Fruit fly (Drosophila melanogaster) whole organism, embryonic: ENCODE data around the gene dlg1.

ENCODE experiments used
- B-H1 ChIP-seq: fragments of 200-800 bp; sonication (Bioruptor generic); IDR thresholded peaks from 3 replicates; pipeline ENCODE4 v1.3.6; 2022; ENCODE audit warnings: missing biosample characterization, missing genetic modification characterization
- Bteb2 ChIP-seq: fragments of 200-800 bp; sonication (Bioruptor generic); optimal IDR thresholded peaks from 2 replicates; lab custom pipeline; 2016; ENCODE audit warnings: missing biosample characterization, missing genetic modification characterization
- CG10565 ChIP-seq: fragments of 200-800 bp; sonication (Bioruptor generic); optimal IDR thresholded peaks from 3 replicates; lab custom pipeline; 2016; ENCODE audit warnings: missing biosample characterization, mild to moderate bottlenecking, missing genetic modification characterization
- CG10979 ChIP-seq: fragments of 200-800 bp; sonication (Bioruptor generic); optimal IDR thresholded peaks from 2 replicates; lab custom pipeline; 2018; ENCODE audit warnings: missing biosample characterization, mild to moderate bottlenecking, missing genetic modification characterization, moderate library complexity
- CG13424 ChIP-seq: fragments of 200-800 bp; sonication (Bioruptor generic); optimal IDR thresholded peaks from 2 replicates; lab custom pipeline; 2019; ENCODE audit warnings: missing biosample characterization, mild to moderate bottlenecking, missing genetic modification characterization, moderate library complexity
- CG1529 ChIP-seq: fragments of 200-800 bp; sonication (Bioruptor generic); optimal IDR thresholded peaks from 3 replicates; lab custom pipeline; 2018; ENCODE audit warnings: missing biosample characterization, missing genetic modification characterization
- CG15696 ChIP-seq: fragments of 200-800 bp; sonication (Bioruptor generic); optimal IDR thresholded peaks from 2 replicates; lab custom pipeline; 2019; ENCODE audit warnings: missing biosample characterization, mild to moderate bottlenecking, missing genetic modification characterization, moderate library complexity
- CG3838 ChIP-seq: fragments of 200-800 bp; sonication (Bioruptor generic); optimal IDR thresholded peaks from 3 replicates; lab custom pipeline; 2016; ENCODE audit warnings: missing biosample characterization, missing genetic modification characterization
- CG4854 ChIP-seq: fragments of 200-800 bp; sonication (Bioruptor generic); optimal IDR thresholded peaks from 2 replicates; lab custom pipeline; 2016; ENCODE audit warnings: missing biosample characterization, missing genetic modification characterization, inconsistent platforms
- CG7839 ChIP-seq: fragments of 200-800 bp; sonication (Bioruptor generic); optimal IDR thresholded peaks from 3 replicates; lab custom pipeline; 2018; ENCODE audit warnings: missing biosample characterization, mild to moderate bottlenecking, missing genetic modification characterization, moderate library complexity
- CG9876 ChIP-seq: fragments of 200-800 bp; sonication (Bioruptor generic); optimal IDR thresholded peaks from 2 replicates; lab custom pipeline; 2016; ENCODE audit warnings: missing biosample characterization, missing genetic modification characterization
- Camta ChIP-seq: fragments of 200-800 bp; sonication (Bioruptor generic); optimal IDR thresholded peaks from 2 replicates; lab custom pipeline; 2016; ENCODE audit warnings: missing biosample characterization, missing genetic modification characterization
- D ChIP-seq, 2 experiments: fragments of 200-800 bp in 1 of 2; fragments of >200 bp in 1 of 2; sonication (Bioruptor generic) in 1 of 2; optimal IDR thresholded peaks; 2 replicates in 1 of 2; 3 replicates in 1 of 2; lab custom pipeline; 2017; ENCODE audit warnings: mild to moderate bottlenecking in 1 of 2, missing biosample characterization in 1 of 2, missing genetic modification characterization in 1 of 2, missing genetic modification reagents in 1 of 2
- D19B ChIP-seq: fragments of 200-800 bp; sonication (Bioruptor generic); optimal IDR thresholded peaks from 2 replicates; lab custom pipeline; 2017; ENCODE audit warnings: missing biosample characterization, mild to moderate bottlenecking, missing genetic modification characterization
- Dip2 ChIP-seq: fragments of 200-800 bp; sonication (Bioruptor generic); IDR thresholded peaks from 2 replicates; pipeline ENCODE4 v1.3.6; 2022; ENCODE audit warnings: missing biosample characterization, missing genetic modification characterization
- Dip3 ChIP-seq: fragments of 200-800 bp; sonication (Bioruptor generic); optimal IDR thresholded peaks from 3 replicates; lab custom pipeline; 2016; ENCODE audit warnings: missing biosample characterization, missing genetic modification characterization
- Dp ChIP-seq: fragments of 200-800 bp; sonication (Bioruptor generic); optimal IDR thresholded peaks from 2 replicates; lab custom pipeline; 2018; ENCODE audit warnings: missing biosample characterization, mild to moderate bottlenecking, missing genetic modification characterization, moderate library complexity
- Eip74EF ChIP-seq, 2 experiments: fragments of 200-800 bp in 1 of 2; fragments of >200 bp in 1 of 2; sonication (Bioruptor generic) in 1 of 2; optimal IDR thresholded peaks; 2 replicates each; lab custom pipeline; 2017 to 2019; ENCODE audit warnings: missing biosample characterization in 2 of 2, missing genetic modification characterization in 2 of 2, mild to moderate bottlenecking in 1 of 2, moderate library complexity in 1 of 2
- Elba2 ChIP-seq: fragments of 200-800 bp; sonication (Bioruptor generic); optimal IDR thresholded peaks from 3 replicates; lab custom pipeline; 2016; ENCODE audit warnings: missing biosample characterization, missing genetic modification characterization
- Ets97D ChIP-seq: fragments of 200-800 bp; sonication (Bioruptor generic); optimal IDR thresholded peaks from 3 replicates; lab custom pipeline; 2016; ENCODE audit warnings: missing biosample characterization, missing genetic modification characterization
- HmgZ ChIP-seq: fragments of 200-800 bp; sonication (Bioruptor generic); optimal IDR thresholded peaks from 2 replicates; lab custom pipeline; 2018; ENCODE audit warnings: missing biosample characterization, mild to moderate bottlenecking, missing genetic modification characterization
- Med ChIP-seq: fragments of 200-800 bp; sonication (Bioruptor generic); peaks from one replicate; lab custom pipeline; 2016; ENCODE audit warnings: missing biosample characterization, missing genetic modification characterization, mild to moderate bottlenecking, inconsistent platforms, moderate library complexity
- Neu2 ChIP-seq: fragments of 200-800 bp; sonication (Bioruptor generic); optimal IDR thresholded peaks from 3 replicates; lab custom pipeline; 2016; ENCODE audit warnings: missing biosample characterization, missing genetic modification characterization, borderline replicate concordance
- Ptx1 ChIP-seq: fragments of 200-800 bp; sonication (Bioruptor generic); IDR thresholded peaks from 2 replicates; pipeline ENCODE4 v1.3.6; 2022; ENCODE audit warnings: missing biosample characterization, missing genetic modification characterization
- Sry-β ChIP-seq: fragments of 200-800 bp; sonication (Bioruptor generic); optimal IDR thresholded peaks from 2 replicates; lab custom pipeline; 2018; ENCODE audit warnings: missing biosample characterization, mild to moderate bottlenecking, missing genetic modification characterization, moderate library complexity
- Tbp ChIP-seq: fragments of >200 bp; optimal IDR thresholded peaks from 2 replicates; lab custom pipeline; 2018; ENCODE audit warnings: missing biosample characterization, missing genetic modification characterization
- ara ChIP-seq: fragments of 200-800 bp; sonication (Bioruptor generic); IDR thresholded peaks from 2 replicates; pipeline ENCODE4 v1.3.6; 2022; ENCODE audit warnings: missing biosample characterization, missing genetic modification characterization
- bowl ChIP-seq: fragments of 200-800 bp; sonication (Bioruptor generic); IDR thresholded peaks from 2 replicates; pipeline ENCODE4 v1.3.6; 2022; ENCODE audit warnings: missing biosample characterization, missing genetic modification characterization
- cas ChIP-seq: fragments of 200-800 bp; sonication (Bioruptor generic); IDR thresholded peaks from 2 replicates; pipeline ENCODE4 v1.3.6; 2022; ENCODE audit warnings: missing biosample characterization, missing genetic modification characterization
- chinmo ChIP-seq: fragments of 200-800 bp; sonication (Bioruptor generic); IDR thresholded peaks from 4 replicates; pipeline ENCODE4 v1.3.6; 2022; ENCODE audit warnings: missing biosample characterization, missing genetic modification characterization; ENCODE audit not compliant: partially characterized antibody
- ci ChIP-seq: fragments of 200-800 bp; sonication (Bioruptor generic); IDR thresholded peaks from 3 replicates; pipeline ENCODE4 v1.3.6; 2022; ENCODE audit warnings: missing biosample characterization, missing genetic modification characterization
- dati ChIP-seq: fragments of 200-800 bp; sonication (Bioruptor generic); IDR thresholded peaks from 2 replicates; pipeline ENCODE4 v1.3.6; 2022; ENCODE audit warnings: missing biosample characterization, missing genetic modification characterization
- dmrt99B ChIP-seq: fragments of 200-800 bp; sonication (Bioruptor generic); optimal IDR thresholded peaks from 2 replicates; lab custom pipeline; 2018; ENCODE audit warnings: missing biosample characterization, mild to moderate bottlenecking, missing genetic modification characterization, moderate library complexity
- dysf ChIP-seq: fragments of 200-800 bp; sonication (Bioruptor generic); IDR thresholded peaks from 3 replicates; pipeline ENCODE4 v1.3.6; 2022; ENCODE audit warnings: missing biosample characterization, missing genetic modification characterization
- emc ChIP-seq: fragments of 200-800 bp; sonication (Bioruptor generic); optimal IDR thresholded peaks from 2 replicates; lab custom pipeline; 2016; ENCODE audit warnings: missing biosample characterization, missing genetic modification characterization
- ewg ChIP-seq: fragments of 200-800 bp; sonication (Bioruptor generic); optimal IDR thresholded peaks from 3 replicates; lab custom pipeline; 2017; ENCODE audit warnings: mild to moderate bottlenecking, missing biosample characterization, missing genetic modification reagents, missing genetic modification characterization
- gce ChIP-seq: fragments of 200-800 bp; sonication (Bioruptor generic); IDR thresholded peaks from 3 replicates; pipeline ENCODE4 v1.3.6; 2022; ENCODE audit warnings: missing biosample characterization, missing genetic modification characterization
- grn ChIP-seq: fragments of 200-800 bp; sonication (Bioruptor generic); optimal IDR thresholded peaks from 3 replicates; lab custom pipeline; 2017; ENCODE audit warnings: missing biosample characterization, missing genetic modification characterization
- maf-S ChIP-seq: fragments of 200-800 bp; sonication (Bioruptor generic); optimal IDR thresholded peaks from 2 replicates; lab custom pipeline; 2016; ENCODE audit warnings: missing biosample characterization, missing genetic modification characterization
- repo ChIP-seq: fragments of 200-800 bp; sonication (Bioruptor generic); optimal IDR thresholded peaks from 2 replicates; lab custom pipeline; 2016; ENCODE audit warnings: missing biosample characterization, missing genetic modification characterization
- sc ChIP-seq, 3 experiments: fragments of >200 bp in 2 of 3; fragments of 200-800 bp in 1 of 3; sonication (Bioruptor generic) in 1 of 3; optimal IDR thresholded peaks; 2 replicates in 2 of 3; 3 replicates in 1 of 3; lab custom pipeline; 2017; ENCODE audit warnings: mild to moderate bottlenecking in 1 of 3, missing biosample characterization in 1 of 3, missing genetic modification characterization in 1 of 3, missing genetic modification reagents in 1 of 3
- sim ChIP-seq: fragments of 200-800 bp; sonication (Bioruptor generic); IDR thresholded peaks from 2 replicates; pipeline ENCODE4 v1.3.6; 2022; ENCODE audit warnings: missing biosample characterization, missing genetic modification characterization
- sisA ChIP-seq: fragments of 200-800 bp; sonication (Bioruptor generic); IDR thresholded peaks from 2 replicates; pipeline ENCODE4 v1.3.6; 2022; ENCODE audit warnings: missing biosample characterization, missing genetic modification characterization
- ssp ChIP-seq: fragments of 200-800 bp; sonication (Bioruptor generic); IDR thresholded peaks from 2 replicates; pipeline ENCODE4 v1.3.6; 2022; ENCODE audit warnings: missing biosample characterization, missing genetic modification characterization
- sug ChIP-seq: fragments of 200-800 bp; optimal IDR thresholded peaks from 2 replicates; lab custom pipeline; 2019; ENCODE audit warnings: missing biosample characterization, mild to moderate bottlenecking, missing genetic modification characterization, moderate library complexity
- tgo ChIP-seq: fragments of 200-800 bp; sonication (Bioruptor generic); IDR thresholded peaks from 3 replicates; pipeline ENCODE4 v1.3.6; 2022; ENCODE audit warnings: missing biosample characterization, missing genetic modification characterization
- trem ChIP-seq: fragments of 200-800 bp; optimal IDR thresholded peaks from 3 replicates; lab custom pipeline; 2019; ENCODE audit warnings: missing biosample characterization, mild to moderate bottlenecking, missing genetic modification characterization, moderate library complexity
- tx ChIP-seq: fragments of 200-800 bp; sonication (Bioruptor generic); optimal IDR thresholded peaks from 2 replicates; lab custom pipeline; 2016; ENCODE audit warnings: missing biosample characterization, missing genetic modification characterization
- yki ChIP-seq: fragments of >200 bp; optimal IDR thresholded peaks from 3 replicates; lab custom pipeline; 2018

dlg1 gene

dm6 chrX:11454189-11454882, 84.9 kb downstream of the dlg1 start, which contains the start of the genes Evi5 and HP5 (continued):
- TF ChIP-seq Eip74EF (GFP tag; optimal IDR thresholded peaks at IDR 0.05; lab: Kevin White, UChicago) (no peak), trem (tag; lab: Kevin White, UChicago) (peak; percentile 20), CG9876 (no peak), CG10565 (GFP tag; lab: Kevin White, UChicago) (no peak), sug (tag; lab: Kevin White, UChicago) (peak; percentile 58), dati (GFP tag; lab: Robert Waterston, UW) (no peak), Dip2 (GFP tag; lab: Robert Waterston, UW) (no peak), CG4854 (GFP tag; lab: Kevin White, UChicago) (no peak), CG1529 (GFP tag; lab: Kevin White, UChicago) (no peak), ci (GFP tag; lab: Robert Waterston, UW) (0 out of 3 replicates have a peak, but pooled peaks have one; percentile 40), Med (GFP tag; lab: Kevin White, UChicago) (peak; percentile 94), CG3838 (GFP tag; lab: Kevin White, UChicago) (no peak), maf-S (GFP tag; lab: Kevin White, UChicago) (peak; percentile 32), HmgZ (tag; lab: Kevin White, UChicago) (peak; percentile 37), Neu2 (GFP tag; lab: Kevin White, UChicago) (no peak), ssp (GFP tag; lab: Robert Waterston, UW) (peak; percentile 12; the same call in 1 of the 2 replicates), gce (no peak), sisA (GFP tag; lab: Robert Waterston, UW) (peak; percentile 73), Bteb2 (no peak), ewg (GFP tag; lab: Kevin White, UChicago) (no peak), grn (GFP tag; lab: Kevin White, UChicago) (peak; percentile 36), dysf (GFP tag; lab: Robert Waterston, UW) (peak; percentile 65; the same call in 2 of the 3 replicates), Camta (GFP tag; lab: Kevin White, UChicago) (peak; percentile 46), tx (GFP tag; lab: Kevin White, UChicago) (no peak), Elba2 (no peak), chinmo (GFP tag; lab: Robert Waterston, UW) (0 out of 4 replicates have a peak, but pooled peaks have one; percentile 49), sc (optimal IDR thresholded peaks at IDR 0.05; lab: Kevin White, UChicago) (no peak), sc (GFP tag; optimal IDR thresholded peaks at IDR 0.05; lab: Kevin White, UChicago) (no peak), ara (GFP tag; lab: Robert Waterston, UW) (no peak), Sry-β (no peak), tgo (GFP tag; lab: Robert Waterston, UW) (peak; percentile 64), yki (lab: Kevin White, UChicago) (no peak), B-H1 (GFP tag; lab: Robert Waterston, UW) (peak; percentile 40; the same call in 1 of the 3 replicates), dmrt99B (tag; lab: Kevin White, UChicago) (peak; percentile 38), Tbp (GFP tag; lab: Kevin White, UChicago) (no peak), CG15696 (tag; lab: Kevin White, UChicago) (peak; percentile 42), sim (GFP tag; lab: Robert Waterston, UW) (no peak), Ets97D (GFP tag; lab: Kevin White, UChicago) (peak; percentile 74), D (optimal IDR thresholded peaks at IDR 0.05; lab: Kevin White, UChicago) (no peak), D (GFP tag; optimal IDR thresholded peaks at IDR 0.05; lab: Kevin White, UChicago) (no peak), Dp (GFP tag; lab: Kevin White, UChicago) (peak; percentile 41), Dip3 (GFP tag; lab: Kevin White, UChicago) (peak; percentile 1), bowl (GFP tag; lab: Robert Waterston, UW) (no peak), Ptx1 (peak; percentile 72), cas (peak; percentile 12; the same call in 1 of the 2 replicates), CG10979 (no peak), D19B (GFP tag; lab: Kevin White, UChicago) (no peak), CG13424 (tag; lab: Kevin White, UChicago) (peak; percentile 33), CG7839 (peak; percentile 69), emc (GFP tag; lab: Kevin White, UChicago) (no peak), repo (GFP tag; lab: Kevin White, UChicago) (no peak)
